Worm (Caenorhabditis elegans) whole organism, L2 larva: Measurements from ENCODE around the gene F33D4.6.
A peak's percentile ranks its signal among the peaks of the same experiment; 100 is the strongest.

Experiments
- R02D3.7 ChIP-seq: fragments of 150-350 bp; optimal IDR thresholded peaks from 2 replicates; lab custom pipeline; 2014; ENCODE audit warnings: missing biosample characterization, missing genetic modification characterization
- aly-2 ChIP-seq: fragments of 150-350 bp; optimal IDR thresholded peaks from 2 replicates; lab custom pipeline; 2014; ENCODE audit warnings: missing biosample characterization, missing genetic modification characterization
- elt-3 ChIP-seq: sonication (generic microtip); optimal IDR thresholded peaks from 2 replicates; lab custom pipeline; 2017; ENCODE audit warnings: missing biosample characterization, missing genetic modification characterization
- fos-1 ChIP-seq: fragments of 150-350 bp; optimal IDR thresholded peaks from 2 replicates; lab custom pipeline; 2014; ENCODE audit warnings: missing biosample characterization, missing genetic modification characterization
- lsy-2 ChIP-seq, 2 experiments: fragments of 150-350 bp in 1 of 2; sonication (generic microtip) in 1 of 2; optimal IDR thresholded peaks; 2 replicates each; lab custom pipeline; 2014 to 2017; ENCODE audit warnings: missing biosample characterization in 2 of 2, missing genetic modification characterization in 2 of 2
- nhr-11 ChIP-seq: fragments of 150-350 bp; optimal IDR thresholded peaks from 2 replicates; lab custom pipeline; 2014; ENCODE audit warnings: missing biosample characterization, missing genetic modification characterization
- nhr-77 ChIP-seq: fragments of 150-350 bp; optimal IDR thresholded peaks from 2 replicates; lab custom pipeline; 2014; ENCODE audit warnings: missing biosample characterization, missing genetic modification characterization
- snpc-4 ChIP-seq: fragments of 150-350 bp; optimal IDR thresholded peaks from 2 replicates; lab custom pipeline; 2014; ENCODE audit warnings: missing biosample characterization, missing genetic modification characterization
- ztf-11 ChIP-seq: sonication (generic microtip); optimal IDR thresholded peaks from 2 replicates; lab custom pipeline; 2017; ENCODE audit warnings: missing biosample characterization, missing genetic modification characterization

ce11 chrIV:7679120-7679519, 38.7 kb downstream of the F33D4.6 start:
- TF ChIP-seq elt-3 (tag; lab: Kevin White, UChicago): no peak
- TF ChIP-seq nhr-77 (tag; lab: Kevin White, UChicago): no peak
- no peak for TF ChIP-seq snpc-4 (tag; lab: Kevin White, UChicago)
- TF ChIP-seq fos-1 (tag; lab: Kevin White, UChicago): peak; percentile 55
- no peak for TF ChIP-seq aly-2 (tag; lab: Kevin White, UChicago)
- no peak for TF ChIP-seq ztf-11 (tag; lab: Kevin White, UChicago)
- no peak for TF ChIP-seq R02D3.7 (tag; lab: Kevin White, UChicago)
- TF ChIP-seq nhr-11 (tag; lab: Kevin White, UChicago): no peak
- TF ChIP-seq lsy-2 (tag; optimal IDR thresholded peaks at IDR 0.05; lab: Kevin White, UChicago): no peak
